Fruit fly (Drosophila melanogaster): ENCODE results near the gene SmydA-8.

The SmydA-8 gene

DNA sequence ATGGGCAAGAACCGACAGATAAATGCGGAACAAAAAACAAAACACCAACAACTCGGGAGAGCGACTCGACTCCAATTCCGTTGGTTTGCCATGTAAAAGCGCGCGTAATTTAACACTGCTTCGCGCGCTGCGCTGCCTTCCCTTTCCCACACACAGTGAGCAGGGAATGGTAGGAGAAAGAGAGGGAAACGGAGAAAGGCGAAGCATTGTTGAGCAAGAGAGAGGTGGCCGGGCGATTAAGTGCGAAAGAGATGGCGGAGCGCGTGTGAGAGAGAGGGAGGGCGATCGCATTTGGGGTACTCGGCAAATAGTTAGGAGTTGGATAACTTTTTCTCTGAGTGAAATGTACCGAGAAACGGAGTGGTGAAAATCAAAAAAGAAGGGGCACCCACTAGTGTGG, 57.7 kb downstream of the SmydA-8 start (continued):
- TF ChIP-seq CG11398 (GFP tag; optimal IDR thresholded peaks at IDR 0.05): no peak
